Worm (Caenorhabditis elegans) whole organism, L2 larva: ENCODE data around the gene pap-1.

Source experiments
- elt-3 ChIP-seq: sonication (generic microtip); optimal IDR thresholded peaks from 2 replicates; lab custom pipeline; 2017; ENCODE audit warnings: missing biosample characterization, missing genetic modification characterization
- nhr-6 ChIP-seq: fragments of 150-350 bp; optimal IDR thresholded peaks from 2 replicates; lab custom pipeline; 2014; ENCODE audit warnings: missing biosample characterization, missing genetic modification characterization
- ztf-1 ChIP-seq: fragments of 200-800 bp; sonication (Bioruptor generic); conservative IDR thresholded peaks from 2 replicates; pipeline ENCODE4 v1.3.6; 2022; ENCODE audit warnings: missing genetic modification characterization, missing compliant biosample characterization
- ztf-11 ChIP-seq: sonication (generic microtip); optimal IDR thresholded peaks from 2 replicates; lab custom pipeline; 2017; ENCODE audit warnings: missing biosample characterization, missing genetic modification characterization

ce11 chrV:10469845-10470244 is 28.1 kb downstream of the pap-1 start:
- TF ChIP-seq ztf-11 (tag; lab: Kevin White, UChicago) (no peak), nhr-6 (tag; lab: Kevin White, UChicago) (no peak), elt-3 (no peak), ztf-1 (GFP tag; lab: Robert Waterston, UW) (no peak)
